Fruit fly (Drosophila melanogaster): ENCODE data around the gene tomboy20.

dm6 chr3R:10708169-10708568, 27.6 kb downstream of the tomboy20 start, which contains the start of gene CG31278:
- TF ChIP-seq h (optimal IDR thresholded peaks at IDR 0.05) (no peak), HmgD (GFP tag; optimal IDR thresholded peaks at IDR 0.05) (no peak), CG11247 (GFP tag; IDR thresholded peaks at IDR 0.05) (no peak), luna (GFP tag; optimal IDR thresholded peaks at IDR 0.05) (no peak), nmo (GFP tag; optimal IDR thresholded peaks at IDR 0.05) (peak; percentile 23), Xbp1 (GFP tag; optimal IDR thresholded peaks at IDR 0.05) (no peak), Poxn (GFP tag; IDR thresholded peaks at IDR 0.05) (no peak), CG12769 (tag; optimal IDR thresholded peaks at IDR 0.05) (no peak), CG12104 (GFP tag; optimal IDR thresholded peaks at IDR 0.05) (no peak), CG8290 (GFP tag; optimal IDR thresholded peaks at IDR 0.05) (no peak), CG8290 (tag; optimal IDR thresholded peaks at IDR 0.05) (no peak), twi (tag; optimal IDR thresholded peaks at IDR 0.05) (no peak), eve (GFP tag; optimal IDR thresholded peaks at IDR 0.05) (no peak), fd102C (GFP tag; optimal IDR thresholded peaks at IDR 0.05) (no peak)

Data from whole organism, embryonic.